Worm (Caenorhabditis elegans) whole organism, young adult: ENCODE results near the gene F17E9.2.

Experiments used
- B0261.1 ChIP-seq: sonication (generic microtip); optimal IDR thresholded peaks from 2 replicates; lab custom pipeline; 2016; ENCODE audit warnings: mild to moderate bottlenecking, missing genetic modification characterization, moderate library complexity, missing compliant biosample characterization
- F37B4.10 ChIP-seq: fragments of 200-800 bp; sonication (Bioruptor generic); IDR thresholded peaks from 2 replicates; pipeline ENCODE4 v1.3.6; 2022; ENCODE audit warnings: missing genetic modification characterization, missing compliant biosample characterization
- F55B11.4 ChIP-seq: sonication (generic microtip); optimal IDR thresholded peaks from 2 replicates; lab custom pipeline; 2016; ENCODE audit warnings: missing compliant biosample characterization, missing genetic modification characterization, borderline replicate concordance; ENCODE audit not compliant: insufficient read depth
- F57C9.4 ChIP-seq: sonication (generic microtip); optimal IDR thresholded peaks from 2 replicates; lab custom pipeline; 2017; ENCODE audit warnings: mild to moderate bottlenecking, missing genetic modification characterization, missing compliant biosample characterization
- K11D2.4 ChIP-seq: fragments of 200-800 bp; sonication (Bioruptor generic); IDR thresholded peaks from 2 replicates; pipeline ENCODE4 v1.3.6; 2022; ENCODE audit warnings: missing genetic modification reagents, missing genetic modification characterization, missing compliant biosample characterization
- K12H6.12 ChIP-seq: fragments of 200-800 bp; sonication (Bioruptor generic); optimal IDR thresholded peaks from 2 replicates; lab custom pipeline; 2018; ENCODE audit warnings: mild to moderate bottlenecking, missing genetic modification characterization, missing compliant biosample characterization
- Y53F4B.3 ChIP-seq: fragments of 200-800 bp; sonication (Bioruptor generic); IDR thresholded peaks from 2 replicates; pipeline ENCODE4 v1.3.6; 2022; ENCODE audit warnings: missing genetic modification reagents, missing genetic modification characterization, missing compliant biosample characterization
- Y79H2A.3 ChIP-seq: fragments of 200-800 bp; sonication (Bioruptor generic); conservative IDR thresholded peaks from 2 replicates; pipeline ENCODE4 v1.3.6; 2022; ENCODE audit warnings: missing genetic modification reagents, missing genetic modification characterization, missing compliant biosample characterization
- akir-1 ChIP-seq: fragments of 200-800 bp; sonication (Bioruptor generic); optimal IDR thresholded peaks from 2 replicates; lab custom pipeline; 2018; ENCODE audit warnings: mild to moderate bottlenecking, missing genetic modification characterization, moderate library complexity, missing compliant biosample characterization
- athp-1 ChIP-seq: sonication (generic microtip); optimal IDR thresholded peaks from 2 replicates; lab custom pipeline; 2017; ENCODE audit warnings: mild to moderate bottlenecking, missing genetic modification characterization, missing compliant biosample characterization
- attf-3 ChIP-seq: fragments of 200-800 bp; sonication (Bioruptor generic); conservative IDR thresholded peaks from 2 replicates; pipeline ENCODE4 v1.3.6; 2022; ENCODE audit warnings: missing genetic modification reagents, missing genetic modification characterization, missing compliant biosample characterization
- bed-1 ChIP-seq: fragments of 200-800 bp; sonication (Bioruptor generic); IDR thresholded peaks from 2 replicates; pipeline ENCODE4 v1.3.6; 2022; ENCODE audit warnings: missing genetic modification reagents, missing genetic modification characterization, missing compliant biosample characterization
- cebp-1 ChIP-seq, 2 experiments: fragments of 200-800 bp in 1 of 2; sonication (Bioruptor generic) in 1 of 2; sonication (generic microtip) in 1 of 2; IDR thresholded peaks in 1 of 2; optimal IDR thresholded peaks in 1 of 2; 2 replicates each; pipeline versions ENCODE4 v1.3.6 to Lab custom; 2017 to 2022; ENCODE audit warnings: missing compliant biosample characterization in 2 of 2, missing genetic modification characterization in 2 of 2, mild to moderate bottlenecking in 1 of 2, missing genetic modification reagents in 1 of 2, moderate library complexity in 1 of 2
- ceh-27 ChIP-seq: fragments of 200-800 bp; sonication (Bioruptor generic); optimal IDR thresholded peaks from 2 replicates; lab custom pipeline; 2018; ENCODE audit warnings: mild to moderate bottlenecking, missing genetic modification characterization, moderate library complexity, missing compliant biosample characterization
- ceh-40 ChIP-seq: fragments of 200-800 bp; sonication (Bioruptor generic); IDR thresholded peaks from 2 replicates; pipeline ENCODE4 v1.3.6; 2022; ENCODE audit warnings: missing genetic modification characterization, missing compliant biosample characterization
- ceh-58 ChIP-seq: fragments of 200-800 bp; sonication (Bioruptor generic); IDR thresholded peaks from 2 replicates; pipeline ENCODE4 v1.3.6; 2022; ENCODE audit warnings: missing genetic modification characterization, missing compliant biosample characterization
- dox-1 ChIP-seq: fragments of 200-800 bp; sonication (Bioruptor generic); IDR thresholded peaks from 2 replicates; pipeline ENCODE4 v1.3.6; 2022; ENCODE audit warnings: missing genetic modification reagents, missing genetic modification characterization, missing compliant biosample characterization
- dpff-1 ChIP-seq: sonication (generic microtip); optimal IDR thresholded peaks from 2 replicates; lab custom pipeline; 2017; ENCODE audit warnings: mild to moderate bottlenecking, missing genetic modification characterization, missing compliant biosample characterization
- ekl-4 ChIP-seq: fragments of 200-800 bp; sonication (Bioruptor generic); IDR thresholded peaks from 2 replicates; pipeline ENCODE4 v1.3.6; 2022; ENCODE audit warnings: missing genetic modification reagents, missing genetic modification characterization, missing compliant biosample characterization
- ets-4 ChIP-seq: fragments of 200-800 bp; sonication (Bioruptor generic); optimal IDR thresholded peaks from 2 replicates; lab custom pipeline; 2018; ENCODE audit warnings: mild to moderate bottlenecking, missing genetic modification characterization, missing compliant biosample characterization
- him-1 ChIP-seq: sonication (generic microtip); optimal IDR thresholded peaks from 2 replicates; lab custom pipeline; 2016; ENCODE audit warnings: missing genotype, missing genetic modification reagents, missing genetic modification characterization, missing compliant biosample characterization
- hlh-12 ChIP-seq: sonication (generic microtip); optimal IDR thresholded peaks from 2 replicates; lab custom pipeline; 2016; ENCODE audit warnings: missing genetic modification characterization, missing compliant biosample characterization
- hlh-26 ChIP-seq: fragments of 200-800 bp; sonication (Bioruptor generic); conservative IDR thresholded peaks from 2 replicates; pipeline ENCODE4 v1.3.6; 2022; ENCODE audit warnings: missing genetic modification reagents, missing genetic modification characterization, missing compliant biosample characterization
- mcd-1 ChIP-seq: fragments of 200-800 bp; sonication (Bioruptor generic); IDR thresholded peaks from 2 replicates; pipeline ENCODE4 v1.3.6; 2022; ENCODE audit warnings: missing genetic modification reagents, missing genetic modification characterization, missing compliant biosample characterization
- mel-28 ChIP-seq: sonication (generic microtip); optimal IDR thresholded peaks from 2 replicates; lab custom pipeline; 2016; ENCODE audit warnings: borderline replicate concordance, mild to moderate bottlenecking, missing genetic modification characterization, missing compliant biosample characterization
- mxl-1 ChIP-seq: sonication (generic microtip); optimal IDR thresholded peaks from 2 replicates; lab custom pipeline; 2016; ENCODE audit warnings: missing genetic modification characterization, missing compliant biosample characterization
- nfyb-1 ChIP-seq: fragments of 200-800 bp; sonication (Bioruptor generic); IDR thresholded peaks from 2 replicates; pipeline ENCODE4 v1.3.6; 2022; ENCODE audit warnings: missing genetic modification reagents, missing genetic modification characterization, missing compliant biosample characterization
- nhr-80 ChIP-seq: sonication (generic microtip); optimal IDR thresholded peaks from 2 replicates; lab custom pipeline; 2016; ENCODE audit warnings: missing genetic modification characterization, missing compliant biosample characterization
- rec-8 ChIP-seq, 2 experiments: sonication (generic microtip); optimal IDR thresholded peaks; 2 replicates each; lab custom pipeline; 2016; ENCODE audit warnings: mild to moderate bottlenecking in 2 of 2, missing genetic modification characterization in 2 of 2, missing genetic modification reagents in 2 of 2, missing genotype in 2 of 2, missing biosample characterization in 1 of 2, missing compliant biosample characterization in 1 of 2, moderate library complexity in 1 of 2
- sdz-38 ChIP-seq: sonication (generic microtip); optimal IDR thresholded peaks from 2 replicates; lab custom pipeline; 2016; ENCODE audit warnings: missing genotype, missing genetic modification characterization, missing compliant biosample characterization
- unc-62 ChIP-seq: fragments of 150-350 bp; optimal IDR thresholded peaks from 2 replicates; lab custom pipeline; 2014; ENCODE audit warnings: missing biosample characterization, missing genetic modification reagents, missing genetic modification characterization
- zfh-2 ChIP-seq: fragments of 200-800 bp; sonication (Bioruptor generic); conservative IDR thresholded peaks from 2 replicates; pipeline ENCODE4 v1.3.6; 2022; ENCODE audit warnings: missing genetic modification reagents, missing genetic modification characterization, missing compliant biosample characterization
- ztf-18 ChIP-seq: sonication (generic microtip); optimal IDR thresholded peaks from 2 replicates; lab custom pipeline; 2016; ENCODE audit warnings: missing genotype, mild to moderate bottlenecking, missing genetic modification characterization, missing compliant biosample characterization
- ztf-25 ChIP-seq: fragments of 200-800 bp; sonication (Bioruptor generic); IDR thresholded peaks from 2 replicates; pipeline ENCODE4 v1.3.6; 2022; ENCODE audit warnings: missing genetic modification reagents, missing genetic modification characterization, missing compliant biosample characterization
- ztf-26 ChIP-seq: sonication (generic microtip); optimal IDR thresholded peaks from 2 replicates; lab custom pipeline; 2017; ENCODE audit warnings: missing genetic modification characterization, missing compliant biosample characterization

F17E9.2 gene

DNA sequence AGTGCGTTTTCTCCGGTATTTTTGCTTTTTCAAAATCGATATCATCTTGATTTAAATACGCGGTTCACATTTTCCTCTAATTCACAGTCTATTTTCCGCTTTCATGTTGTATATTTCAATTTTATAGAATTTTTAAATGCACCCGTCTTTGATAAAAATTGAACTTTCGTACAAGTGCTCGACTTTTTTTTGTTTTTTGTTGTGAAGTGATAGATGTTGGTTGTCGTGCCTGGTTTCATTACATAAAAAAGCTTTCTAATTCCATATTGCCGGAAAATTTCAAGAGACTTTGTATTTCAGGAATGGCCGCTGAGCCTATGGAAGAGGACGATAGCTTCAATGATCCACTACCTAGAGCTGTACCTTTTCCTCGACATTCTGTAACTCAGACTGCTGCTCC, 7.5 kb downstream of the F17E9.2 start, which contains the start of gene D2096.12:
Gene D2096.12 (plus strand): TSS at position 301 of the 400 bp plus-strand sequence.
- TF ChIP-seq nfyb-1 (GFP tag; lab: Robert Waterston, UW) (no peak), ekl-4 (GFP tag; lab: Robert Waterston, UW) (0 out of 2 replicates have a peak, but pooled peaks have one; percentile 41)

DNA sequence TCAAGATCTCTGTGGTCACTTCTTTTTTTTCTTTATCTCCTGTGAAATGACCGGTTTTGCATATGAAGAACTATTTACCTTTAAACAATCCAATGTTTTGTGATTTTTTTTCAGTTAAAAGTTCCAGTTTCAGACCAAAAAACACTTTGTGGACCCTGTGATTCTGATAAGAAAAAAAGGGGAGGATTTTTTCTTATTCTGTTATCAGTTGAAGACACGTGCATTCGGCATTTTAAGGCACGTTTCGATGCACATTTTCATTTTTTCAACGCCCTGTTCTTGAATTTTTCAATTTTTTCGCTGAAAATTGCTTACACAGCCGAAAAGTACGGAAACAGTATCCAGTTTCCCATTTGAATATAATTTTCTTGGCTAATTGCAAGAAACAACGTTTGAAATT, 10.6 kb downstream of the F17E9.2 start, which contains the start of gene aagr-1:
Gene aagr-1 (plus strand): TSS at position 227 of the 400 bp plus-strand sequence.
- TF ChIP-seq ceh-27 (no peak), ceh-40 (GFP tag; lab: Robert Waterston, UW) (no peak), sdz-38 (tag; lab: Kevin White, UChicago) (no peak), him-1 (tag; lab: Kevin White, UChicago) (peak; percentile 15), rec-8 (tag; optimal IDR thresholded peaks at IDR 0.05; lab: Kevin White, UChicago) (no peak), nhr-80 (tag; lab: Kevin White, UChicago) (peak; percentile 66)
- TF ChIP-seq, all 124 proteins: peak for 2

DNA sequence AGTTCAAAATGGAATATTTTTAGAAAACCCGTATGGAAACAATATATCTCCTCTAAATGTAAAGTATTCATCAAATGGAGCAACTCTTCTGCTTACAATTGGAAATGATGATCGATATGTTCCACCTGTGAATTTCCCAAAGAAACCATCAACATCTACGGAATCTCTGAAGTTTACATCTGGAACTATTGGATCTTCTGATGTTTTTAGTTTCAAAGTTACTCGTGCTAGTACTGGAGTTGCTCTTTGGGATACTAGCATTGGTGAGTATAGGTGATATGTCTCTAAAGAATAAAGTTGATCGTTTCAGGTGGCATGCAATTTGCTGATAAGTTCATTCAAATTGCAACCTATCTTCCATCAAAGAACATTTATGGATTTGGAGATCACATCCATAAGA, 12.2 kb downstream of the F17E9.2 start:
- no peak for TF ChIP-seq ztf-26 (tag; lab: Kevin White, UChicago)
- TF ChIP-seq Y53F4B.3 (GFP tag; lab: Robert Waterston, UW) = no peak
- no peak for TF ChIP-seq F55B11.4 (tag; lab: Kevin White, UChicago)
- TF ChIP-seq cebp-1 (GFP tag; IDR thresholded peaks at IDR 0.05; lab: Robert Waterston, UW) = no peak
- TF ChIP-seq cebp-1 (tag; optimal IDR thresholded peaks at IDR 0.05; lab: Kevin White, UChicago) = no peak
- TF ChIP-seq attf-3 (GFP tag; lab: Robert Waterston, UW) = no peak
- TF ChIP-seq ztf-25 (GFP tag; lab: Robert Waterston, UW) = no peak
- no peak for TF ChIP-seq Y79H2A.3 (GFP tag; lab: Robert Waterston, UW)
- no peak for TF ChIP-seq F37B4.10
- TF ChIP-seq hlh-12 (tag; lab: Kevin White, UChicago) = no peak
- no peak for TF ChIP-seq bed-1 (GFP tag; lab: Robert Waterston, UW)
- no peak for TF ChIP-seq ets-4 (GFP tag; lab: Kevin White, UChicago)

DNA sequence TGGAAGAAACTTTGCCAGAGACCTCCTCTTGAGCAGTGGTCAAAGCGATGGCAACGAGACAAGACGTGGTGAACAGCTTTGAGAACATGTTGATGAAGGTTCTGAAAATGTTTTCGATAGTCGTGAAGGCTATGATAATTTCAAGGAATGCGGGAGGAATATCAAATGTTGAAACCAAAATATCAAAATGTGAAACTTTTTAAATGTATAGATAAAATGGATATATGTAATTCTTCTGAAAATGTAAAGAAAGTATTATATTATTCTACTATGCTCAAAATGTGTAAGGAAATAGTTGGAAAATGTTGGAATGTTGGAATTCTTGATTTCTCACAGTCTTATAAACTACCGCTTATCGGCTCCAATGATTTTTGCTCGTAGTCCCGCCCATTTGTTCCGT, 13.4 kb downstream of the F17E9.2 start, which contains the start of gene D2096.6:
Gene D2096.6 (minus strand): TSS at position 101 of the 400 bp plus-strand sequence.
- TF ChIP-seq ztf-18 = no peak
- no peak for TF ChIP-seq athp-1 (tag; lab: Kevin White, UChicago)
- TF ChIP-seq ceh-58 (GFP tag; lab: Robert Waterston, UW) = no peak
- no peak for TF ChIP-seq hlh-26 (GFP tag; lab: Robert Waterston, UW)
- no peak for TF ChIP-seq unc-62 (GFP tag; lab: Kevin White, UChicago)
- TF ChIP-seq K12H6.12 (tag; lab: Kevin White, UChicago) = no peak
- no peak for TF ChIP-seq mel-28 (tag; lab: Kevin White, UChicago)
- no peak for TF ChIP-seq dox-1 (GFP tag; lab: Robert Waterston, UW)
- TF ChIP-seq F57C9.4 (tag; lab: Kevin White, UChicago) = no peak
- no peak for TF ChIP-seq akir-1 (GFP tag; lab: Kevin White, UChicago)
- TF ChIP-seq bed-1 (GFP tag; lab: Robert Waterston, UW) = no peak
- TF ChIP-seq B0261.1 = no peak
- no peak for TF ChIP-seq mcd-1 (GFP tag; lab: Robert Waterston, UW)
- no peak for TF ChIP-seq sdz-38 (tag; lab: Kevin White, UChicago)
- TF ChIP-seq F55B11.4 (tag; lab: Kevin White, UChicago) = no peak
- no peak for TF ChIP-seq K11D2.4 (GFP tag; lab: Robert Waterston, UW)
- no peak for TF ChIP-seq mxl-1
- no peak for TF ChIP-seq dpff-1 (tag; lab: Kevin White, UChicago)
- no peak for TF ChIP-seq zfh-2 (GFP tag; lab: Robert Waterston, UW)
- TF ChIP-seq, all 124 proteins: peak for 0
